Worm (Caenorhabditis elegans): ENCODE measurements around the gene fbxa-27.

ce11 chrIII:1347539-1347938, 4.8 kb downstream of the fbxa-27 start, which contains the start of gene Y82E9BL.5:
- no peak for TF ChIP-seq nhr-11 (tag; optimal IDR thresholded peaks at IDR 0.05)
- TF ChIP-seq alr-1 (tag; optimal IDR thresholded peaks at IDR 0.05): no peak
- TF ChIP-seq unc-39 (tag; optimal IDR thresholded peaks at IDR 0.05): no peak
